5 worm cellular contexts compared by ENCODE assay signal in the genomic region with DNA sequence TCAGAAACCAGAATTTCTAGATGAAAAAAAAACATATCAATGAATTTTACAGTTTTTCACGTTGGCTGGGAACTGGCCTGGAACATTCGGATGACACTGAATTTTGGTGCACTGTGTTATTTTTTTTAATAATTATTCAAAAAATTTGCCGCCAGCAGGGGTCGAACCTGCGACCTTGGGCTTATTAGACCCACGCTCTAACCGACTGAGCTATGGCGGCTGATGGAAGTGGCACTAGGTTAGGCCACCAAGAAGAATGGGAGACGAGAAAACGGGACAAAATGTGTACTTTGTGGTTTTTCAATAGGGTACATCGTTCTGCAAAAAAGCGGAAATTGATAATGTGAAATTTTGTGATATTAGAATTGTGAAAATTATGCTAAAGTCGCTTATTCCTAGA.
A peak's percentile ranks its signal among the peaks of the same experiment; 100 is the strongest.
TF ChIP-seq lines count a peak whose summit lies in the region.

No protein-coding gene starts in this region.

TF ChIP-seq in whole organism, L1 larva, 84 proteins besides CTCF, POLR2A, EP300 and RAD21 (continues in another document):
- TF ChIP-seq lin-35 (GFP tag; optimal IDR thresholded peaks at IDR 0.05; lab: Kevin White, UChicago) = peak in 1 of 2 experiments; percentile 43
- peak; percentile 21 for TF ChIP-seq swsn-7 (tag; optimal IDR thresholded peaks at IDR 0.05; lab: Kevin White, UChicago)
- no peak for TF ChIP-seq fkh-4 (tag; optimal IDR thresholded peaks at IDR 0.05; lab: Kevin White, UChicago; ENCODE audit: borderline replicate concordance)
- TF ChIP-seq lsy-2 (tag; optimal IDR thresholded peaks at IDR 0.05; lab: Kevin White, UChicago) = peak in 1 of 2 experiments; percentile 23
- peak in 1 of 3 experiments; percentile 27 for TF ChIP-seq ceh-82 (tag; optimal IDR thresholded peaks at IDR 0.05; lab: Kevin White, UChicago)
- no peak for TF ChIP-seq zag-1 (tag; optimal IDR thresholded peaks at IDR 0.05; lab: Kevin White, UChicago)
- no peak for TF ChIP-seq sup-37 (GFP tag; optimal IDR thresholded peaks at IDR 0.05; lab: Kevin White, UChicago)
- no peak for TF ChIP-seq ama-1 (optimal IDR thresholded peaks at IDR 0.05; lab: Kevin White, UChicago)
- no peak for TF ChIP-seq jun-1 (tag; optimal IDR thresholded peaks at IDR 0.05; lab: Kevin White, UChicago)
- peak; percentile 10 for TF ChIP-seq tbx-2 (tag; optimal IDR thresholded peaks at IDR 0.05; lab: Kevin White, UChicago)
- no peak for TF ChIP-seq nhr-85 (tag; lab: Kevin White, UChicago)
- TF ChIP-seq lin-14 (GFP tag; optimal IDR thresholded peaks at IDR 0.05; lab: Kevin White, UChicago) = peak; percentile 29
- TF ChIP-seq nhr-47 (tag; optimal IDR thresholded peaks at IDR 0.05; lab: Kevin White, UChicago) = peak; percentile 45
- no peak for TF ChIP-seq pqm-1 (tag; optimal IDR thresholded peaks at IDR 0.05; lab: Kevin White, UChicago)
- TF ChIP-seq lin-15B (tag; optimal IDR thresholded peaks at IDR 0.05; lab: Kevin White, UChicago) = no peak
- peak in 1 of 2 experiments; percentile 14 for TF ChIP-seq mdl-1 (tag; optimal IDR thresholded peaks at IDR 0.05; lab: Kevin White, UChicago)
- no peak for TF ChIP-seq tlp-1 (tag; optimal IDR thresholded peaks at IDR 0.05; lab: Kevin White, UChicago)

TF ChIP-seq in whole organism, L3 larva, 47 proteins besides CTCF, POLR2A, EP300 and RAD21:
- no peak for TF ChIP-seq ceh-9 (tag; optimal IDR thresholded peaks at IDR 0.05; lab: Kevin White, UChicago)
- TF ChIP-seq lsy-12 (tag; optimal IDR thresholded peaks at IDR 0.05; lab: Kevin White, UChicago) = no peak
- no peak for TF ChIP-seq nhr-237 (tag; optimal IDR thresholded peaks at IDR 0.05; lab: Kevin White, UChicago)
- TF ChIP-seq nhr-23 (tag; optimal IDR thresholded peaks at IDR 0.05; lab: Kevin White, UChicago) = peak; percentile 6
- TF ChIP-seq nhr-77 (tag; optimal IDR thresholded peaks at IDR 0.05; lab: Kevin White, UChicago) = no peak
- TF ChIP-seq nhr-25 (tag; optimal IDR thresholded peaks at IDR 0.05; lab: Kevin White, UChicago) = no peak
- TF ChIP-seq tbx-2 (tag; optimal IDR thresholded peaks at IDR 0.05; lab: Kevin White, UChicago) = no peak
- no peak for TF ChIP-seq nhr-11 (tag; optimal IDR thresholded peaks at IDR 0.05; lab: Kevin White, UChicago)
- TF ChIP-seq zag-1 (tag; optimal IDR thresholded peaks at IDR 0.05; lab: Kevin White, UChicago) = no peak
- TF ChIP-seq egl-5 (tag; optimal IDR thresholded peaks at IDR 0.05; lab: Kevin White, UChicago) = no peak
- TF ChIP-seq hmg-11 (tag; optimal IDR thresholded peaks at IDR 0.05; lab: Kevin White, UChicago) = peak; percentile 67
- peak; percentile 69 for TF ChIP-seq pha-4 (tag; optimal IDR thresholded peaks at IDR 0.05; lab: Kevin White, UChicago)
- peak; percentile 43 for TF ChIP-seq elt-2 (tag; optimal IDR thresholded peaks at IDR 0.05; lab: Kevin White, UChicago)
- no peak for TF ChIP-seq nhr-28 (tag; optimal IDR thresholded peaks at IDR 0.05; lab: Kevin White, UChicago)
- TF ChIP-seq ceh-82 (tag; optimal IDR thresholded peaks at IDR 0.05; lab: Kevin White, UChicago) = no peak
- TF ChIP-seq pqm-1 (tag; optimal IDR thresholded peaks at IDR 0.05; lab: Kevin White, UChicago) = peak; percentile 41
- TF ChIP-seq fkh-2 (tag; optimal IDR thresholded peaks at IDR 0.05; lab: Kevin White, UChicago) = no peak
- peak; percentile 41 for TF ChIP-seq lin-39 (tag; optimal IDR thresholded peaks at IDR 0.05; lab: Kevin White, UChicago)

TF ChIP-seq in whole organism, early embryonic, 17 proteins besides CTCF, POLR2A, EP300 and RAD21:
- TF ChIP-seq tra-4 (tag; optimal IDR thresholded peaks at IDR 0.05; lab: Kevin White, UChicago) = peak; percentile 55
- TF ChIP-seq aly-1 (tag; optimal IDR thresholded peaks at IDR 0.05; lab: Kevin White, UChicago) = no peak
- no peak for TF ChIP-seq ets-7 (tag; optimal IDR thresholded peaks at IDR 0.05; lab: Kevin White, UChicago)
- TF ChIP-seq ceh-36 (tag; optimal IDR thresholded peaks at IDR 0.05; lab: Kevin White, UChicago) = peak; percentile 56
- peak; percentile 53; the same call in 1 of the 2 replicates for TF ChIP-seq tbx-37 (GFP tag; conservative IDR thresholded peaks at IDR 0.05; lab: Robert Waterston, UW)
- peak; percentile 51 for TF ChIP-seq ceh-13 (GFP tag; optimal IDR thresholded peaks at IDR 0.05; lab: Kevin White, UChicago)
- peak; percentile 68 for TF ChIP-seq F13C5.2 (tag; optimal IDR thresholded peaks at IDR 0.05; lab: Kevin White, UChicago)
- TF ChIP-seq pes-1 (GFP tag; IDR thresholded peaks at IDR 0.05; lab: Robert Waterston, UW) = peak; percentile 85
- TF ChIP-seq scrt-1 (GFP tag; IDR thresholded peaks at IDR 0.05; lab: Robert Waterston, UW) = peak; percentile 81
- TF ChIP-seq tbx-11 (GFP tag; IDR thresholded peaks at IDR 0.05; lab: Robert Waterston, UW) = peak; percentile 74; the same call in 1 of the 2 replicates
- peak; percentile 73; the same call in 1 of the 2 replicates for TF ChIP-seq sea-1 (GFP tag; conservative IDR thresholded peaks at IDR 0.05; lab: Robert Waterston, UW)
- TF ChIP-seq ama-1 (optimal IDR thresholded peaks at IDR 0.05; lab: Kevin White, UChicago) = no peak
- peak; percentile 76 for TF ChIP-seq flt-1 (GFP tag; IDR thresholded peaks at IDR 0.05; lab: Robert Waterston, UW)
- TF ChIP-seq hmbx-1 (tag; optimal IDR thresholded peaks at IDR 0.05; lab: Kevin White, UChicago) = peak; percentile 11
- no peak for TF ChIP-seq hmg-4 (GFP tag; optimal IDR thresholded peaks at IDR 0.05; lab: Kevin White, UChicago)
- peak; percentile 42 for TF ChIP-seq hnd-1 (tag; optimal IDR thresholded peaks at IDR 0.05; lab: Kevin White, UChicago)
- peak; percentile 18 for TF ChIP-seq B0310.2 (tag; optimal IDR thresholded peaks at IDR 0.05; lab: Kevin White, UChicago)

TF ChIP-seq in whole organism, midembryonic, 9 proteins besides CTCF, POLR2A, EP300 and RAD21:
- TF ChIP-seq klf-2 (GFP tag; conservative IDR thresholded peaks at IDR 0.05; lab: Robert Waterston, UW) (peak; percentile 77), ztf-23 (GFP tag; IDR thresholded peaks at IDR 0.05; lab: Robert Waterston, UW) (peak; percentile 65; the same call in 1 of the 2 replicates), ref-1 (GFP tag; conservative IDR thresholded peaks at IDR 0.05; lab: Robert Waterston, UW) (no peak; the same call in 1 of the 2 replicates), T22C8.4 (GFP tag; IDR thresholded peaks at IDR 0.05; lab: Robert Waterston, UW) (no peak), med-1 (GFP tag; optimal IDR thresholded peaks at IDR 0.05; lab: Kevin White, UChicago; ENCODE audit: insufficient read depth) (no peak), flt-1 (GFP tag; IDR thresholded peaks at IDR 0.05; lab: Robert Waterston, UW) (peak; percentile 60), cog-1 (tag; optimal IDR thresholded peaks at IDR 0.05; lab: Kevin White, UChicago) (peak; percentile 17), ztf-29 (GFP tag; IDR thresholded peaks at IDR 0.05; lab: Robert Waterston, UW) (peak; percentile 84), tab-1 (GFP tag; IDR thresholded peaks at IDR 0.05; lab: Robert Waterston, UW) (peak; percentile 86)

TF ChIP-seq in whole organism, young adult, 124 proteins besides CTCF, POLR2A, EP300 and RAD21 (continues in another document):
- no peak for TF ChIP-seq attf-3 (GFP tag; conservative IDR thresholded peaks at IDR 0.05; lab: Robert Waterston, UW)
- no peak for TF ChIP-seq tbx-9 (tag; optimal IDR thresholded peaks at IDR 0.05; lab: Kevin White, UChicago; ENCODE audit: borderline replicate concordance)
- peak; percentile 13 for TF ChIP-seq ceh-79 (tag; optimal IDR thresholded peaks at IDR 0.05; lab: Kevin White, UChicago)
- peak; percentile 55 for TF ChIP-seq chd-7 (tag; optimal IDR thresholded peaks at IDR 0.05; lab: Kevin White, UChicago)
- no peak for TF ChIP-seq Y95B8A.8 (GFP tag; IDR thresholded peaks at IDR 0.05; lab: Robert Waterston, UW)
- no peak for TF ChIP-seq mes-4 (tag; optimal IDR thresholded peaks at IDR 0.05; lab: Kevin White, UChicago)
- no peak for TF ChIP-seq dox-1 (GFP tag; IDR thresholded peaks at IDR 0.05; lab: Robert Waterston, UW)
- no peak for TF ChIP-seq hmg-20 (GFP tag; IDR thresholded peaks at IDR 0.05; lab: Robert Waterston, UW)
- TF ChIP-seq zim-3 (tag; optimal IDR thresholded peaks at IDR 0.05; lab: Kevin White, UChicago) = peak; percentile 17
- TF ChIP-seq ztf-18 (tag; optimal IDR thresholded peaks at IDR 0.05; lab: Kevin White, UChicago) = peak; percentile 40
- no peak for TF ChIP-seq unc-130 (GFP tag; optimal IDR thresholded peaks at IDR 0.05; lab: Kevin White, UChicago)
- TF ChIP-seq hlh-26 (GFP tag; conservative IDR thresholded peaks at IDR 0.05; lab: Robert Waterston, UW) = no peak
- no peak for TF ChIP-seq aptf-2 (GFP tag; conservative IDR thresholded peaks at IDR 0.05; lab: Robert Waterston, UW)
- no peak for TF ChIP-seq B0019.2 (GFP tag; conservative IDR thresholded peaks at IDR 0.05; lab: Robert Waterston, UW)
- TF ChIP-seq Y53G8AR.9 (GFP tag; conservative IDR thresholded peaks at IDR 0.05; lab: Robert Waterston, UW) = no peak
- no peak for TF ChIP-seq F57C9.4 (tag; optimal IDR thresholded peaks at IDR 0.05; lab: Kevin White, UChicago)
- no peak for TF ChIP-seq Y56A3A.18 (GFP tag; IDR thresholded peaks at IDR 0.05; lab: Robert Waterston, UW)
- TF ChIP-seq Y53F4B.3 (GFP tag; IDR thresholded peaks at IDR 0.05; lab: Robert Waterston, UW) = no peak
- no peak for TF ChIP-seq ztf-26 (tag; optimal IDR thresholded peaks at IDR 0.05; lab: Kevin White, UChicago)
- TF ChIP-seq cebp-1 (GFP tag; IDR thresholded peaks at IDR 0.05; lab: Robert Waterston, UW) = no peak
- no peak for TF ChIP-seq cebp-1 (tag; optimal IDR thresholded peaks at IDR 0.05; lab: Kevin White, UChicago)
- TF ChIP-seq bed-1 (GFP tag; IDR thresholded peaks at IDR 0.05; lab: Robert Waterston, UW) = no peak
- TF ChIP-seq D2030.7 (GFP tag; IDR thresholded peaks at IDR 0.05; lab: Robert Waterston, UW) = peak; percentile 50
- peak; percentile 93 for TF ChIP-seq tbp1 (GFP tag; optimal IDR thresholded peaks at IDR 0.05; lab: Kevin White, UChicago)
- peak; percentile 37; the same call in 1 of the 2 replicates for TF ChIP-seq ekl-4 (GFP tag; IDR thresholded peaks at IDR 0.05; lab: Robert Waterston, UW)
- peak; percentile 85 for TF ChIP-seq him-1 (tag; optimal IDR thresholded peaks at IDR 0.05; lab: Kevin White, UChicago)
- TF ChIP-seq T07F8.4 (tag; optimal IDR thresholded peaks at IDR 0.05; lab: Kevin White, UChicago) = peak; percentile 12
- TF ChIP-seq attf-5 (GFP tag; optimal IDR thresholded peaks at IDR 0.05; lab: Kevin White, UChicago) = no peak
- no peak; the same call in 1 of the 2 replicates for TF ChIP-seq madf-6 (GFP tag; IDR thresholded peaks at IDR 0.05; lab: Robert Waterston, UW)
- no peak for TF ChIP-seq madf-8 (GFP tag; conservative IDR thresholded peaks at IDR 0.05; lab: Robert Waterston, UW)
- TF ChIP-seq xnd-1 (tag; optimal IDR thresholded peaks at IDR 0.05; lab: Kevin White, UChicago) = no peak
- TF ChIP-seq nfya-2 (GFP tag; IDR thresholded peaks at IDR 0.05; lab: Robert Waterston, UW) = no peak
- TF ChIP-seq C06A6.2 (GFP tag; conservative IDR thresholded peaks at IDR 0.05; lab: Robert Waterston, UW) = no peak
- TF ChIP-seq F22D6.2 (tag; optimal IDR thresholded peaks at IDR 0.05; lab: Kevin White, UChicago) = no peak
- no peak for TF ChIP-seq ceh-100 (GFP tag; IDR thresholded peaks at IDR 0.05; lab: Robert Waterston, UW)
